Worm (Caenorhabditis elegans) whole organism, late embryonic: Measurements from ENCODE around the gene mrpl-20.

ENCODE experiments used
- ceh-22 ChIP-seq: sonication (generic microtip); optimal IDR thresholded peaks from 2 replicates; lab custom pipeline; 2017; ENCODE audit warnings: missing biosample characterization, missing genetic modification characterization
- ceh-34 ChIP-seq: sonication (generic microtip); optimal IDR thresholded peaks from 2 replicates; lab custom pipeline; 2016; ENCODE audit warnings: mild to moderate bottlenecking, missing genetic modification characterization, missing compliant biosample characterization
- ceh-9 ChIP-seq: sonication (generic microtip); optimal IDR thresholded peaks from 2 replicates; lab custom pipeline; 2016; ENCODE audit warnings: mild to moderate bottlenecking, missing genetic modification characterization, inconsistent platforms, missing compliant biosample characterization
- fax-1 ChIP-seq: sonication (generic microtip); optimal IDR thresholded peaks from 2 replicates; lab custom pipeline; 2016; ENCODE audit warnings: missing genotype, missing genetic modification characterization, missing compliant biosample characterization
- gmeb-2 ChIP-seq: sonication (generic microtip); optimal IDR thresholded peaks from 2 replicates; lab custom pipeline; 2016; ENCODE audit warnings: missing genetic modification characterization, inconsistent platforms, missing compliant biosample characterization
- nfya-1 ChIP-seq: sonication (generic microtip); optimal IDR thresholded peaks from 2 replicates; lab custom pipeline; 2017; ENCODE audit warnings: missing genetic modification characterization, mild to moderate bottlenecking, missing compliant biosample characterization, antibody characterized with exemption, moderate library complexity
- nhr-11 ChIP-seq: fragments of 150-350 bp; optimal IDR thresholded peaks from 2 replicates; lab custom pipeline; 2014; ENCODE audit warnings: missing biosample characterization, missing genetic modification characterization
- pha-4 ChIP-seq: fragments of 150-350 bp; optimal IDR thresholded peaks from 2 replicates; lab custom pipeline; 2018; ENCODE audit warnings: missing biosample characterization, missing genetic modification reagents, missing genetic modification characterization
- pros-1 ChIP-seq: fragments of 150-350 bp; optimal IDR thresholded peaks from 2 replicates; lab custom pipeline; 2014; ENCODE audit warnings: missing biosample characterization, missing genetic modification reagents, missing genetic modification characterization
- rnt-1 ChIP-seq: sonication (generic microtip); optimal IDR thresholded peaks from 2 replicates; lab custom pipeline; 2016; ENCODE audit warnings: missing genetic modification characterization, missing compliant biosample characterization
- tbx-2 ChIP-seq: sonication (generic microtip); optimal IDR thresholded peaks from 2 replicates; lab custom pipeline; 2016; ENCODE audit warnings: missing genetic modification characterization, missing compliant biosample characterization

DNA sequence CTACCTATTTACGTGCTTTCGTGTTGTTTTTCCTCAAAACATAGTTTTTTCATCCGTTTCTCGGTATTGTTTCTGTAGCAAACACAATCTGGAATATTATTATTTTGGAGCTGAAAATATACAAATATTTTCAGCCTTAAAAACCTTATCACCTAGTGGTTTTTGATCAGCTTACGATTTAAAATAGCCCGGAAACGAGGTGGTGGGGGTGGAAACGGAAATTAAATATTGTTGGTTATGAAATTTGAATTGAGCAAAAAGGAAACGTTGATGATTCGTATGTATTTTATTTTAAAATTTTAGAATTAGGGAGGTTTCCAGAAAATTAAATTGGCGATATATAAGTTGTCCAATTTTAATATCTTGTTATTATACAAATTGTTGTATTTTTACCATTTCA is 29.7 kb downstream of the mrpl-20 start:
- TF ChIP-seq ceh-9 (no peak), ceh-22 (tag; lab: Kevin White, UChicago) (no peak), fax-1 (tag; lab: Kevin White, UChicago) (no peak), rnt-1 (no peak), ceh-34 (tag; lab: Kevin White, UChicago) (no peak), pha-4 (no peak), pros-1 (tag; lab: Kevin White, UChicago) (no peak), tbx-2 (tag; lab: Kevin White, UChicago) (no peak), nfya-1 (tag; lab: Kevin White, UChicago) (no peak), gmeb-2 (tag; lab: Kevin White, UChicago) (no peak), nhr-11 (tag; lab: Kevin White, UChicago) (no peak)
